Worm (Caenorhabditis elegans) whole organism, late embryonic: ENCODE results near the gene let-92.

ENCODE experiments used
- K02D7.2 ChIP-seq: sonication (generic microtip); optimal IDR thresholded peaks from 2 replicates; lab custom pipeline; 2017; ENCODE audit warnings: mild to moderate bottlenecking, missing genetic modification characterization, missing compliant biosample characterization
- T23F11.4 ChIP-seq: fragments of 200-800 bp; sonication (Bioruptor generic); optimal IDR thresholded peaks from 2 replicates; lab custom pipeline; 2018; ENCODE audit warnings: mild to moderate bottlenecking, missing genetic modification characterization, missing compliant biosample characterization
- Y22D7AL.16 ChIP-seq: sonication (generic microtip); optimal IDR thresholded peaks from 2 replicates; lab custom pipeline; 2016; ENCODE audit warnings: missing genetic modification characterization, missing compliant biosample characterization
- ama-1 ChIP-seq: fragments of 150-350 bp; optimal IDR thresholded peaks from 2 replicates; lab custom pipeline; 2014
- ceh-18 ChIP-seq: sonication (generic microtip); optimal IDR thresholded peaks from 2 replicates; lab custom pipeline; 2016; ENCODE audit warnings: missing genetic modification characterization, missing compliant biosample characterization
- ceh-19 ChIP-seq: fragments of 200-800 bp; sonication (Bioruptor generic); optimal IDR thresholded peaks from 2 replicates; lab custom pipeline; 2018; ENCODE audit warnings: mild to moderate bottlenecking, missing genetic modification characterization, missing compliant biosample characterization
- ceh-22 ChIP-seq: sonication (generic microtip); optimal IDR thresholded peaks from 2 replicates; lab custom pipeline; 2017; ENCODE audit warnings: missing biosample characterization, missing genetic modification characterization
- ceh-24 ChIP-seq: sonication (generic microtip); optimal IDR thresholded peaks from 2 replicates; lab custom pipeline; 2016; ENCODE audit warnings: mild to moderate bottlenecking, missing genetic modification characterization, missing compliant biosample characterization
- ceh-45 ChIP-seq: fragments of 200-800 bp; sonication (Bioruptor generic); IDR thresholded peaks from 2 replicates; pipeline ENCODE4 v1.3.6; 2022; ENCODE audit warnings: missing genetic modification reagents, missing genetic modification characterization, missing compliant biosample characterization
- ceh-6 ChIP-seq: fragments of 200-800 bp; sonication (Bioruptor generic); optimal IDR thresholded peaks from 2 replicates; lab custom pipeline; 2018; ENCODE audit warnings: mild to moderate bottlenecking, missing genetic modification characterization, missing compliant biosample characterization
- ceh-9 ChIP-seq: sonication (generic microtip); optimal IDR thresholded peaks from 2 replicates; lab custom pipeline; 2016; ENCODE audit warnings: mild to moderate bottlenecking, missing genetic modification characterization, inconsistent platforms, missing compliant biosample characterization
- che-1 ChIP-seq: sonication (generic microtip); optimal IDR thresholded peaks from 2 replicates; lab custom pipeline; 2016; ENCODE audit warnings: mild to moderate bottlenecking, missing genetic modification characterization, missing compliant biosample characterization
- dmd-4 ChIP-seq: sonication (generic microtip); optimal IDR thresholded peaks from 2 replicates; lab custom pipeline; 2016; ENCODE audit warnings: borderline replicate concordance, missing genetic modification characterization, missing compliant biosample characterization
- ets-4 ChIP-seq: sonication (generic microtip); optimal IDR thresholded peaks from 2 replicates; lab custom pipeline; 2016; ENCODE audit warnings: missing genetic modification characterization, missing compliant biosample characterization
- fkh-10 ChIP-seq: fragments of 150-350 bp; optimal IDR thresholded peaks from 2 replicates; lab custom pipeline; 2014; ENCODE audit warnings: missing biosample characterization, missing genetic modification reagents, missing genetic modification characterization
- gmeb-2 ChIP-seq: sonication (generic microtip); optimal IDR thresholded peaks from 2 replicates; lab custom pipeline; 2016; ENCODE audit warnings: missing genetic modification characterization, inconsistent platforms, missing compliant biosample characterization
- hlh-15 ChIP-seq: sonication (generic microtip); optimal IDR thresholded peaks from 2 replicates; lab custom pipeline; 2016; ENCODE audit warnings: missing genetic modification characterization, missing compliant biosample characterization
- hlh-6 ChIP-seq: sonication (generic microtip); optimal IDR thresholded peaks from 2 replicates; lab custom pipeline; 2016; ENCODE audit warnings: missing genotype, missing genetic modification characterization, missing compliant biosample characterization
- lim-6 ChIP-seq: sonication (generic microtip); optimal IDR thresholded peaks from 2 replicates; lab custom pipeline; 2016; ENCODE audit warnings: missing genetic modification characterization, missing compliant biosample characterization
- nfya-1 ChIP-seq: sonication (generic microtip); optimal IDR thresholded peaks from 2 replicates; lab custom pipeline; 2017; ENCODE audit warnings: missing genetic modification characterization, mild to moderate bottlenecking, missing compliant biosample characterization, antibody characterized with exemption, moderate library complexity
- nhr-11 ChIP-seq: fragments of 150-350 bp; optimal IDR thresholded peaks from 2 replicates; lab custom pipeline; 2014; ENCODE audit warnings: missing biosample characterization, missing genetic modification characterization
- nhr-232 ChIP-seq: sonication (generic microtip); optimal IDR thresholded peaks from 2 replicates; lab custom pipeline; 2016; ENCODE audit warnings: missing genetic modification characterization, missing compliant biosample characterization
- odd-2 ChIP-seq: sonication (generic microtip); optimal IDR thresholded peaks from 2 replicates; lab custom pipeline; 2017; ENCODE audit warnings: antibody characterized with exemption, mild to moderate bottlenecking, missing genetic modification characterization, missing compliant biosample characterization
- pag-3 ChIP-seq: sonication (generic microtip); optimal IDR thresholded peaks from 2 replicates; lab custom pipeline; 2016; ENCODE audit warnings: missing compliant biosample characterization, missing genetic modification characterization, borderline replicate concordance
- pat-9 ChIP-seq: fragments of 200-800 bp; sonication (Bioruptor generic); optimal IDR thresholded peaks from 2 replicates; lab custom pipeline; 2018; ENCODE audit warnings: mild to moderate bottlenecking, missing genetic modification characterization, moderate library complexity, missing compliant biosample characterization
- pax-1 ChIP-seq: fragments of 150-350 bp; optimal IDR thresholded peaks from 2 replicates; lab custom pipeline; 2014; ENCODE audit warnings: missing biosample characterization, missing genetic modification characterization
- pha-2 ChIP-seq: sonication (generic microtip); optimal IDR thresholded peaks from 2 replicates; lab custom pipeline; 2017; ENCODE audit warnings: mild to moderate bottlenecking, missing genetic modification characterization, missing compliant biosample characterization
- pha-4 ChIP-seq: fragments of 150-350 bp; optimal IDR thresholded peaks from 2 replicates; lab custom pipeline; 2018; ENCODE audit warnings: missing biosample characterization, missing genetic modification reagents, missing genetic modification characterization
- pqm-1 ChIP-seq: sonication (generic microtip); optimal IDR thresholded peaks from 2 replicates; lab custom pipeline; 2016; ENCODE audit warnings: missing genetic modification characterization, missing compliant biosample characterization
- pros-1 ChIP-seq: fragments of 150-350 bp; optimal IDR thresholded peaks from 2 replicates; lab custom pipeline; 2014; ENCODE audit warnings: missing biosample characterization, missing genetic modification reagents, missing genetic modification characterization
- rnt-1 ChIP-seq: sonication (generic microtip); optimal IDR thresholded peaks from 2 replicates; lab custom pipeline; 2016; ENCODE audit warnings: missing genetic modification characterization, missing compliant biosample characterization
- sdc-2 ChIP-seq: sonication (generic microtip); optimal IDR thresholded peaks from 2 replicates; lab custom pipeline; 2016; ENCODE audit warnings: missing genotype, missing genetic modification characterization, missing compliant biosample characterization
- sox-2 ChIP-seq: fragments of 200-800 bp; sonication (Bioruptor generic); IDR thresholded peaks from 2 replicates; pipeline ENCODE4 v1.3.6; 2022; ENCODE audit warnings: missing genetic modification reagents, missing genetic modification characterization, missing compliant biosample characterization
- tbx-7 ChIP-seq: sonication (generic microtip); optimal IDR thresholded peaks from 2 replicates; lab custom pipeline; 2016; ENCODE audit warnings: missing genotype, missing genetic modification characterization, missing compliant biosample characterization
- unc-55 ChIP-seq: sonication (generic microtip); optimal IDR thresholded peaks from 2 replicates; lab custom pipeline; 2017; ENCODE audit warnings: missing biosample characterization, missing genetic modification reagents, missing genetic modification characterization

The let-92 gene

ce11 chrIV:11882534-11882933 lies 24.3 kb downstream of the let-92 start:
- no peak for TF ChIP-seq rnt-1 (tag; lab: Kevin White, UChicago)
- no peak for TF ChIP-seq ceh-19
- no peak for TF ChIP-seq gmeb-2 (tag; lab: Kevin White, UChicago)
- no peak for TF ChIP-seq unc-55 (GFP tag; lab: Kevin White, UChicago)
- TF ChIP-seq hlh-6 (tag; lab: Kevin White, UChicago) = no peak
- no peak for TF ChIP-seq pax-1
- no peak for TF ChIP-seq hlh-15 (tag; lab: Kevin White, UChicago)
- TF ChIP-seq tbx-7 (tag; lab: Kevin White, UChicago) = no peak
- no peak for TF ChIP-seq T23F11.4 (GFP tag; lab: Kevin White, UChicago)
- no peak for TF ChIP-seq ceh-22 (tag; lab: Kevin White, UChicago)
- no peak for TF ChIP-seq nhr-11 (tag; lab: Kevin White, UChicago)
- TF ChIP-seq pha-4 = no peak
- TF ChIP-seq lim-6 = no peak
- no peak for TF ChIP-seq pha-2 (tag; lab: Kevin White, UChicago)
- no peak for TF ChIP-seq sdc-2 (tag; lab: Kevin White, UChicago)
- no peak for TF ChIP-seq odd-2 (tag; lab: Kevin White, UChicago)
- no peak for TF ChIP-seq pat-9 (tag; lab: Kevin White, UChicago)

ce11 chrIV:11883478-11883877 lies 25.2 kb downstream of the let-92 start:
- TF ChIP-seq ceh-6 (GFP tag; lab: Kevin White, UChicago) (no peak), pha-4 (no peak), tbx-7 (tag; lab: Kevin White, UChicago) (no peak), fkh-10 (GFP tag; lab: Kevin White, UChicago) (no peak)

ce11 chrIV:11885313-11885712 lies 27.1 kb downstream of the let-92 start, which contains the start of gene let-653:
TSS of gene let-653 (plus strand) at chrIV:11885613.
- TF ChIP-seq T23F11.4 (GFP tag; lab: Kevin White, UChicago) = no peak
- TF ChIP-seq ceh-45 (GFP tag; lab: Robert Waterston, UW) = no peak
- no peak for TF ChIP-seq pqm-1
- no peak for TF ChIP-seq nfya-1 (tag; lab: Kevin White, UChicago)
- TF ChIP-seq nhr-11 (tag; lab: Kevin White, UChicago) = no peak
- no peak for TF ChIP-seq ceh-24 (tag; lab: Kevin White, UChicago)
- TF ChIP-seq fkh-10 (GFP tag; lab: Kevin White, UChicago) = no peak
- TF ChIP-seq rnt-1 (tag; lab: Kevin White, UChicago) = no peak
- TF ChIP-seq lim-6 = no peak
- no peak for TF ChIP-seq ceh-9
- TF ChIP-seq pros-1 = no peak
- no peak for TF ChIP-seq odd-2 (tag; lab: Kevin White, UChicago)
- TF ChIP-seq hlh-6 (tag; lab: Kevin White, UChicago) = no peak
- no peak for TF ChIP-seq dmd-4 (tag; lab: Kevin White, UChicago)

- TF ChIP-seq sox-2 (GFP tag; lab: Robert Waterston, UW) = no peak
- no peak for TF ChIP-seq ceh-22 (tag; lab: Kevin White, UChicago)
- no peak for TF ChIP-seq ceh-6 (GFP tag; lab: Kevin White, UChicago)
- TF ChIP-seq pha-4 = no peak
- TF ChIP-seq pag-3 = no peak
- TF ChIP-seq ets-4 (tag; lab: Kevin White, UChicago) = no peak
- TF ChIP-seq nhr-11 (tag; lab: Kevin White, UChicago) = no peak
- TF ChIP-seq ceh-45 (GFP tag; lab: Robert Waterston, UW) = no peak
- TF ChIP-seq tbx-7 (tag; lab: Kevin White, UChicago) = no peak
- TF ChIP-seq che-1 (tag; lab: Kevin White, UChicago) = no peak
- no peak for TF ChIP-seq pha-2 (tag; lab: Kevin White, UChicago)
- TF ChIP-seq Y22D7AL.16 (tag; lab: Kevin White, UChicago) = no peak
- no peak for TF ChIP-seq pax-1
- TF ChIP-seq ceh-18 (tag; lab: Kevin White, UChicago) = no peak
- no peak for TF ChIP-seq nhr-232 (tag; lab: Kevin White, UChicago)
These were observed 34.3 kb downstream of the let-92 start for ce11 chrIV:11892545-11892944.

- TF ChIP-seq pag-3 = no peak
- no peak for TF ChIP-seq ceh-24 (tag; lab: Kevin White, UChicago)
- TF ChIP-seq pha-2 (tag; lab: Kevin White, UChicago) = no peak
- no peak for TF ChIP-seq ceh-19
- no peak for TF ChIP-seq Y22D7AL.16 (tag; lab: Kevin White, UChicago)
- no peak for TF ChIP-seq K02D7.2 (tag; lab: Kevin White, UChicago)
- TF ChIP-seq ama-1 (lab: Kevin White, UChicago) = no peak
These were observed 35.1 kb downstream of the let-92 start for ce11 chrIV:11893336-11893735.
